Fruit fly (Drosophila melanogaster) whole organism, wandering third instar larva: ENCODE data around the gene GstT4.

Experiments used
- Abd-B ChIP-seq: fragments of >200 bp; optimal IDR thresholded peaks from 2 replicates; lab custom pipeline; 2017; ENCODE audit warnings: missing biosample characterization, missing genetic modification characterization
- CG32264 ChIP-seq: fragments of 200-800 bp; sonication (Bioruptor generic); optimal IDR thresholded peaks from 2 replicates; lab custom pipeline; 2016; ENCODE audit warnings: missing biosample characterization, missing genetic modification characterization
- CG9705 ChIP-seq: fragments of 200-800 bp; sonication (Bioruptor generic); optimal IDR thresholded peaks from 2 replicates; lab custom pipeline; 2018; ENCODE audit warnings: missing biosample characterization, mild to moderate bottlenecking, missing genetic modification characterization
- CrebA ChIP-seq: fragments of 200-800 bp; sonication (Bioruptor generic); optimal IDR thresholded peaks from 2 replicates; lab custom pipeline; 2016; ENCODE audit warnings: missing biosample characterization, mild to moderate bottlenecking, missing genetic modification characterization, borderline replicate concordance
- Dfd ChIP-seq: fragments of >200 bp; optimal IDR thresholded peaks from 2 replicates; lab custom pipeline; 2017; ENCODE audit warnings: missing biosample characterization, missing genetic modification characterization
- Dif ChIP-seq: fragments of 200-275, 200-300 bp; sonication (Bioruptor generic); optimal IDR thresholded peaks from 2 replicates; lab custom pipeline; 2018; ENCODE audit warnings: missing biosample characterization, missing genetic modification characterization; ENCODE audit not compliant: partially characterized antibody
- GATAd ChIP-seq: sonication (Bioruptor generic); optimal IDR thresholded peaks from 2 replicates; lab custom pipeline; 2016; ENCODE audit warnings: missing biosample characterization, missing genetic modification characterization
- HLH106 ChIP-seq: fragments of 200-800 bp; optimal IDR thresholded peaks from 3 replicates; lab custom pipeline; 2019; ENCODE audit warnings: missing biosample characterization, mild to moderate bottlenecking, missing genetic modification characterization, moderate library complexity
- Hnf4 ChIP-seq: fragments of 200-800 bp; sonication (Bioruptor generic); optimal IDR thresholded peaks from 2 replicates; lab custom pipeline; 2016; ENCODE audit warnings: missing biosample characterization, mild to moderate bottlenecking, missing genetic modification characterization
- Hr78 ChIP-seq: fragments of >200 bp; optimal IDR thresholded peaks from 2 replicates; lab custom pipeline; 2017; ENCODE audit warnings: missing biosample characterization, missing genetic modification characterization
- Hr83 ChIP-seq: fragments of 200-300 bp; sonication (Bioruptor generic); optimal IDR thresholded peaks from 2 replicates; lab custom pipeline; 2016; ENCODE audit warnings: missing biosample characterization, mild to moderate bottlenecking, missing genetic modification characterization, moderate library complexity; ENCODE audit not compliant: poor library complexity, severe bottlenecking
- Jra ChIP-seq: sonication (Bioruptor generic); optimal IDR thresholded peaks from 2 replicates; lab custom pipeline; 2016; ENCODE audit warnings: missing biosample characterization, missing genetic modification characterization
- Mio ChIP-seq: sonication (Bioruptor generic); optimal IDR thresholded peaks from 2 replicates; lab custom pipeline; 2016; ENCODE audit warnings: missing biosample characterization, missing genetic modification characterization
- Myc ChIP-seq: fragments of >200 bp; optimal IDR thresholded peaks from 2 replicates; lab custom pipeline; 2017
- N ChIP-seq: fragments of >200 bp; optimal IDR thresholded peaks from 2 replicates; lab custom pipeline; 2018; ENCODE audit warnings: missing biosample characterization, missing external identifiers, missing genetic modification characterization
- OdsH ChIP-seq: fragments of 200-800 bp; sonication (Bioruptor generic); optimal IDR thresholded peaks from 2 replicates; lab custom pipeline; 2016; ENCODE audit warnings: missing biosample characterization, mild to moderate bottlenecking, missing genetic modification characterization
- Rel ChIP-seq, 2 experiments: fragments of 200-800 bp; sonication (Bioruptor generic) in 1 of 2; optimal IDR thresholded peaks; 2 replicates in 1 of 2; 3 replicates in 1 of 2; lab custom pipeline; 2016 to 2019; ENCODE audit warnings: mild to moderate bottlenecking in 2 of 2, missing biosample characterization in 2 of 2, missing genetic modification characterization in 2 of 2, moderate library complexity in 1 of 2
- Sp1 ChIP-seq: fragments of 200-800 bp; sonication (Bioruptor generic); optimal IDR thresholded peaks from 3 replicates; lab custom pipeline; 2019; ENCODE audit warnings: missing biosample characterization, mild to moderate bottlenecking, missing genetic modification characterization, moderate library complexity
- Vsx2 ChIP-seq: fragments of 200-300, 225-300 bp; sonication (Bioruptor generic); optimal IDR thresholded peaks from 2 replicates; lab custom pipeline; 2018; ENCODE audit warnings: missing biosample characterization, missing genetic modification characterization; ENCODE audit not compliant: partially characterized antibody
- br ChIP-seq: fragments of 200-800 bp; sonication (Bioruptor generic); optimal IDR thresholded peaks from 2 replicates; lab custom pipeline; 2016; ENCODE audit warnings: missing biosample characterization, missing genetic modification characterization
- brk ChIP-seq: fragments of 200-800 bp; sonication (Bioruptor generic); optimal IDR thresholded peaks from 2 replicates; lab custom pipeline; 2016; ENCODE audit warnings: missing biosample characterization, mild to moderate bottlenecking, missing genetic modification characterization
- dl ChIP-seq, 2 experiments: fragments of 175-275, 200-275 bp in 1 of 2; fragments of 200-275 bp in 1 of 2; sonication (Bioruptor generic); optimal IDR thresholded peaks; lab custom pipeline; 2018; ENCODE audit warnings: mild to moderate bottlenecking in 2 of 2, missing biosample characterization in 2 of 2, missing genetic modification characterization in 2 of 2, moderate library complexity in 2 of 2; ENCODE audit not compliant: partially characterized antibody in 2 of 2, insufficient read depth in 1 of 2
- dmrt93B ChIP-seq: fragments of 200-800 bp; sonication (Bioruptor generic); optimal IDR thresholded peaks from 2 replicates; lab custom pipeline; 2018; ENCODE audit warnings: missing biosample characterization, mild to moderate bottlenecking, missing genetic modification characterization
- dsf ChIP-seq: sonication (Bioruptor generic); optimal IDR thresholded peaks from 2 replicates; lab custom pipeline; 2016; ENCODE audit warnings: missing biosample characterization, missing genetic modification characterization, borderline replicate concordance
- ey ChIP-seq: fragments of 200-800 bp; sonication (Bioruptor generic); optimal IDR thresholded peaks from 2 replicates; lab custom pipeline; 2016; ENCODE audit warnings: missing biosample characterization, missing genetic modification characterization
- foxo ChIP-seq, 2 experiments: fragments of 200-800 bp; sonication (Bioruptor generic); optimal IDR thresholded peaks; 2 replicates in 1 of 2; 3 replicates in 1 of 2; lab custom pipeline; 2016 to 2017; ENCODE audit warnings: missing biosample characterization in 2 of 2, missing genetic modification characterization in 2 of 2
- fru ChIP-seq: fragments of 200-800 bp; sonication (Bioruptor generic); optimal IDR thresholded peaks from 3 replicates; lab custom pipeline; 2016; ENCODE audit warnings: missing biosample characterization, mild to moderate bottlenecking, missing genetic modification characterization
- h ChIP-seq: fragments of 200-800 bp; sonication (Bioruptor generic); optimal IDR thresholded peaks from 3 replicates; lab custom pipeline; 2016; ENCODE audit warnings: missing biosample characterization, mild to moderate bottlenecking, missing genetic modification characterization
- jim ChIP-seq: fragments of 175-275, 200-325 bp; sonication (Bioruptor generic); optimal IDR thresholded peaks from 2 replicates; lab custom pipeline; 2016; ENCODE audit warnings: missing biosample characterization, mild to moderate bottlenecking, missing genetic modification characterization
- lola ChIP-seq: fragments of >200 bp; optimal IDR thresholded peaks from 2 replicates; lab custom pipeline; 2017; ENCODE audit warnings: missing biosample characterization, missing genetic modification characterization
- pan ChIP-seq: fragments of >200 bp; optimal IDR thresholded peaks from 2 replicates; lab custom pipeline; 2017
- psq ChIP-seq: fragments of 200-800 bp; sonication (Bioruptor generic); optimal IDR thresholded peaks from 3 replicates; lab custom pipeline; 2017; ENCODE audit warnings: missing biosample characterization, mild to moderate bottlenecking, missing genetic modification characterization, moderate library complexity
- rgr ChIP-seq: fragments of 200-800 bp; sonication (Bioruptor generic); optimal IDR thresholded peaks from 3 replicates; lab custom pipeline; 2016; ENCODE audit warnings: missing biosample characterization, mild to moderate bottlenecking, missing genetic modification characterization
- sage ChIP-seq: fragments of 200-800 bp; sonication (Bioruptor generic); optimal IDR thresholded peaks from 2 replicates; lab custom pipeline; 2016; ENCODE audit warnings: missing biosample characterization, mild to moderate bottlenecking, missing genetic modification characterization
- sv ChIP-seq: fragments of 200-800 bp; sonication (Bioruptor generic); optimal IDR thresholded peaks from 3 replicates; lab custom pipeline; 2016; ENCODE audit warnings: missing biosample characterization, missing genetic modification characterization
- tai ChIP-seq: sonication (Bioruptor generic); optimal IDR thresholded peaks from 2 replicates; lab custom pipeline; 2016; ENCODE audit warnings: missing biosample characterization, missing genetic modification characterization
- usp ChIP-seq: fragments of >200 bp; optimal IDR thresholded peaks from 2 replicates; lab custom pipeline; 2017; ENCODE audit warnings: missing biosample characterization, missing genetic modification characterization
- woc ChIP-seq: sonication (Bioruptor generic); optimal IDR thresholded peaks from 2 replicates; lab custom pipeline; 2016; ENCODE audit warnings: missing biosample characterization, mild to moderate bottlenecking, missing genetic modification characterization

The GstT4 gene

dm6 chrX:13403962-13404830 is at the start of gene GstT4:
GstT4 (plus strand) TSS chrX:13404749.
- TF ChIP-seq tai (GFP tag; lab: Kevin White, UChicago) = no peak
- peak; percentile 87 for TF ChIP-seq br
- peak; percentile 85 for TF ChIP-seq sage (GFP tag; lab: Kevin White, UChicago)
- TF ChIP-seq rgr (GFP tag; lab: Kevin White, UChicago) = peak; percentile 76
- peak; percentile 57 for TF ChIP-seq ey (GFP tag; lab: Kevin White, UChicago)
- TF ChIP-seq pan (lab: Kevin White, UChicago) = no peak
- peak; percentile 97 for TF ChIP-seq Rel (GFP tag; optimal IDR thresholded peaks at IDR 0.05; lab: Kevin White, UChicago)
- TF ChIP-seq Rel (tag; optimal IDR thresholded peaks at IDR 0.05; lab: Kevin White, UChicago) = peak; percentile 88
- TF ChIP-seq GATAd (GFP tag; lab: Kevin White, UChicago) = no peak
- no peak for TF ChIP-seq HLH106 (tag; lab: Kevin White, UChicago)
- peak; percentile 86 for TF ChIP-seq h (GFP tag; lab: Kevin White, UChicago)
- no peak for TF ChIP-seq Abd-B (GFP tag; lab: Kevin White, UChicago)
- TF ChIP-seq Dif (GFP tag; lab: Kevin White, UChicago) = no peak
- TF ChIP-seq CrebA (GFP tag; lab: Kevin White, UChicago) = no peak
- no peak for TF ChIP-seq CG9705 (GFP tag; lab: Kevin White, UChicago)
- no peak for TF ChIP-seq Myc
- TF ChIP-seq OdsH (GFP tag; lab: Kevin White, UChicago) = peak; percentile 80
- TF ChIP-seq dmrt93B (GFP tag; lab: Kevin White, UChicago) = peak; percentile 33
- peak; percentile 42 for TF ChIP-seq sv (GFP tag; lab: Kevin White, UChicago)
- peak; percentile 95 for TF ChIP-seq woc (GFP tag; lab: Kevin White, UChicago)
- TF ChIP-seq N (GFP tag; lab: Kevin White, UChicago) = no peak
- TF ChIP-seq Hr83 = peak; percentile 39
- TF ChIP-seq Vsx2 (GFP tag; lab: Kevin White, UChicago) = no peak
- no peak for TF ChIP-seq dl (GFP tag; optimal IDR thresholded peaks at IDR 0.05; lab: Kevin White, UChicago; ENCODE audit: insufficient read depth in 1 of 2, partially characterized antibody in 2 of 2)
- peak; percentile 98 for TF ChIP-seq jim (GFP tag; lab: Kevin White, UChicago)
- peak; percentile 76 for TF ChIP-seq brk (GFP tag; lab: Kevin White, UChicago)
- peak; percentile 54 for TF ChIP-seq Mio (GFP tag; lab: Kevin White, UChicago)
- peak; percentile 12 to 80 for TF ChIP-seq foxo (GFP tag; optimal IDR thresholded peaks at IDR 0.05; lab: Kevin White, UChicago)
- TF ChIP-seq Dfd (GFP tag; lab: Kevin White, UChicago) = no peak
- no peak for TF ChIP-seq dsf (GFP tag; lab: Kevin White, UChicago)
- TF ChIP-seq Jra (GFP tag; lab: Kevin White, UChicago) = peak; percentile 67
- no peak for TF ChIP-seq usp
- TF ChIP-seq Sp1 = peak; percentile 87
- TF ChIP-seq psq = peak; percentile 97
- TF ChIP-seq CG32264 (GFP tag; lab: Kevin White, UChicago) = no peak
- TF ChIP-seq fru (GFP tag; lab: Kevin White, UChicago) = peak; percentile 85
- TF ChIP-seq Hnf4 (GFP tag; lab: Kevin White, UChicago) = peak; percentile 90
- no peak for TF ChIP-seq Hr78
- TF ChIP-seq lola (GFP tag; lab: Kevin White, UChicago) = no peak

- TF ChIP-seq Myc (peak; percentile 40), woc (GFP tag; lab: Kevin White, UChicago) (peak; percentile 18), OdsH (GFP tag; lab: Kevin White, UChicago) (no peak)
- TF ChIP-seq, all 38 proteins: peak for 2
Measured at dm6 chrX:13358240-13358799, 46.2 kb upstream of the GstT4 start.
